Worm (Caenorhabditis elegans) whole organism, midembryonic: Measurements from ENCODE around the gene slc-17.9.

Experiments
- T22C8.4 ChIP-seq: fragments of 200-800 bp; sonication (Bioruptor generic); IDR thresholded peaks from 2 replicates; pipeline ENCODE4 v1.3.6; 2022; ENCODE audit warnings: missing genetic modification characterization, missing compliant biosample characterization
- cog-1 ChIP-seq: sonication (generic microtip); optimal IDR thresholded peaks from 2 replicates; lab custom pipeline; 2016; ENCODE audit warnings: missing genetic modification characterization, missing compliant biosample characterization
- flt-1 ChIP-seq: fragments of 200-800 bp; sonication (Bioruptor generic); IDR thresholded peaks from 2 replicates; pipeline ENCODE4 v1.3.6; 2022; ENCODE audit warnings: missing genetic modification characterization, missing compliant biosample characterization
- klf-2 ChIP-seq: fragments of 200-800 bp; sonication (Bioruptor generic); conservative IDR thresholded peaks from 2 replicates; pipeline ENCODE4 v1.3.6; 2022; ENCODE audit warnings: missing genetic modification reagents, missing genetic modification characterization, missing compliant biosample characterization
- med-1 ChIP-seq: sonication (generic microtip); optimal IDR thresholded peaks from 2 replicates; lab custom pipeline; 2017; ENCODE audit warnings: missing genetic modification characterization, mild to moderate bottlenecking, missing compliant biosample characterization, antibody characterized with exemption, missing genetic modification reagents; ENCODE audit not compliant: insufficient read depth
- ref-1 ChIP-seq: fragments of 200-800 bp; sonication (Bioruptor generic); conservative IDR thresholded peaks from 2 replicates; pipeline ENCODE4 v1.3.6; 2022; ENCODE audit warnings: missing genetic modification reagents, missing genetic modification characterization, missing compliant biosample characterization
- ztf-23 ChIP-seq: fragments of 200-800 bp; sonication (Bioruptor generic); IDR thresholded peaks from 2 replicates; pipeline ENCODE4 v1.3.6; 2022; ENCODE audit warnings: missing genetic modification reagents, missing genetic modification characterization, missing compliant biosample characterization
- ztf-29 ChIP-seq: fragments of 200-800 bp; sonication (Bioruptor generic); IDR thresholded peaks from 2 replicates; pipeline ENCODE4 v1.3.6; 2022; ENCODE audit warnings: missing genetic modification reagents, missing genetic modification characterization, missing compliant biosample characterization

DNA sequence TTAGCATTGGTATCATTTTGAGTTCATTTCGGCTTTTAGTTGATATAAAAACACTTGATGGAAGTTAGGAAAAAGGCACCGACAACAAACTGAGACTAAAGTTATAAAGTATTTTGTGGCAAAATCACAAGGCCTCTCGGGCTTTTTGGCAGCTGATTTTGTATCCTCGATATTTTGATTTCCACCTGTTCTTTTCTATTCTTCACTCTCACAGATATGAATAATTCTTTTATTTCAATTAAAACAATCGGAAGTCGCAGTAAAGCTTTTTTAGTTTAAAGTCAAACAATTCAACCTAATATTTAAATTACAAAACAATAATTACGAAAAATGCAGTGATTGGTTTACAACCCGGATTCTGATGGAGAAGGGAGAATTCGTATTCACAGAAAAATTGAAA lies 3.5 kb downstream of the slc-17.9 start, which contains the start of gene T09B9.3:
- TF ChIP-seq flt-1 (GFP tag; lab: Robert Waterston, UW): no peak
- TF ChIP-seq ztf-23 (GFP tag; lab: Robert Waterston, UW): no peak
- no peak for TF ChIP-seq ref-1
- TF ChIP-seq klf-2: no peak
- TF ChIP-seq cog-1 (tag; lab: Kevin White, UChicago): no peak
- no peak for TF ChIP-seq T22C8.4 (GFP tag; lab: Robert Waterston, UW)
- no peak for TF ChIP-seq ztf-29 (GFP tag; lab: Robert Waterston, UW)
- no peak for TF ChIP-seq med-1 (GFP tag; lab: Kevin White, UChicago)
